Fruit fly (Drosophila melanogaster): Measurements from ENCODE around the gene CRMP.

The CRMP gene

DNA sequence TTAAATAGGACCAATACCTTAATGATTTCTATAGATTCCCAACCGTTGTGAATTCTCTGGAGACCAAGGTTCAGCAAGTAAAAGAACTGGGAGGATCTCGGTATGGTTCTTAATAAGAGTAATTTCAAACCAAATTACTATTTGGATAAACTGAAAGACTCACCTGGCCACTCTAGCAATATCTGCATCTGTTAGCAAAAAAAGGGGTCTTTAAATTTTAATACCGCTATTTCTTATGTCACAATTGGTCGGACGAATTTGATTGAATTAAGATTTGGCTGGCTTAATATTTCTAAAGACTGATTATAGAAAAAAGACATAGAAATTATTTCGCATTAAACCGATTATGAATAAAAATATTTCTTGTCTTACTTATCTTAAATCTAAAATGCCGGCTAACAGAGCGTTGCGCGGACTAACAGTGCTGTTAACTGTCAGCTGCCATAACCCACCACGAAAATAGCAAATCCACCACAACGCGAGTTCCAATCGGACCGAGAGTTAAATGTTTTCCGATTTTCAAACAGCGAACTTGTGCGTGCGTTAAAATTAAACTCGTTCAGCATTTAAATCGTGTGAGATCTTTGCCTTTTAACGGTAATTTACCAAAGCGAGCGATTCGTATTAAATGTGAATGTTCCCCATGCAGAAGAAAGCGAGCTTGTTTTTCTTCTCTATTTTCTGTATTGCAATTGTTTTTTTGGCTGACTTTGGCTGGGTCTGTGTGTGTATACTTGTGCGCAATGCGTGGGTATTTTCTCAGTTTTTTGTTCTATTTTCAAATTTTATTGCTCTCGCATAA lies at the start of gene CRMP:
Gene CRMP (plus strand): TSS at position 474 of the 802 bp plus-strand sequence.
- 0 out of 2 replicates have a peak, but pooled peaks have one; percentile 21 for TF ChIP-seq CG32121 (GFP tag; IDR thresholded peaks at IDR 0.05)
- TF ChIP-seq CG12605 (GFP tag; IDR thresholded peaks at IDR 0.05): peak; percentile 29; the same call in 1 of the 2 replicates
- no peak for TF ChIP-seq CG9948 (tag; optimal IDR thresholded peaks at IDR 0.05)
- TF ChIP-seq Snoo (tag; optimal IDR thresholded peaks at IDR 0.05): no peak
- TF ChIP-seq CG8301 (tag; optimal IDR thresholded peaks at IDR 0.05): peak; percentile 32

DNA sequence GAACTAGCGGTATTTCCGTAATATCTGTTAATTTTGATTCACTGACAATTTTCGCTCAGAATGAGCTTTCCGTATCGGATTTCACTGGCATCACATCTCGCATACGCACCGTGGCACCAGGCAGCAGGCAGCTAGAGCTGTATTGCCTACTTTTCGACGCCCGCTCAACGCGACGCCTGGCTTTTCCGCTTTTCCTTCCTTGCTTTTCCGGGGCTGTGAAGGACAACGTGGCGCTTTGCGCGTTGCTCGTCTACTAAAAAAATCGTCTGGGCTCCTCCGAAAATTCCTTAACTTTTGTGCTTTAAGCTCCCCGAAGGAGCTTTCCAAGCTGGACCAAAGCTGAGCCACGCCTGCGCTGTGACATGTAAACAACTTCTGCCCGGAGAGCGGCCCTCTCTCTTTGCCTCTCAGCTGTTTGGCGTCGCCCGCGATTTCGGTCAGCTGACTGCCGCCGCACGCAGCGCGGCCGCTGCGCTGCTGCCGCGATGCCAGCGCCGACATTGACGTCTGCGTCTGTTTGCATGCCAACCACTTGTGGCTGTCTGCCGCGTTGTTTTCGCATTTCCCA lies 47.8 kb upstream of the CRMP start, which contains the start of the genes CG43845 and Nmdar1:
Gene CG43845 (minus strand): TSS at position 51 of the 568 bp plus-strand sequence.
Gene Nmdar1 (minus strand): TSS at position 259 of the 568 bp plus-strand sequence.
- TF ChIP-seq CG12605 (GFP tag; IDR thresholded peaks at IDR 0.05): peak; percentile 95
- no peak for TF ChIP-seq Pif1A (GFP tag; optimal IDR thresholded peaks at IDR 0.05)
- TF ChIP-seq CG4496 (GFP tag; IDR thresholded peaks at IDR 0.05): peak; percentile 29; the same call in 1 of the 3 replicates
- no peak for TF ChIP-seq CG34367 (tag; optimal IDR thresholded peaks at IDR 0.05)
- TF ChIP-seq D1 (tag; optimal IDR thresholded peaks at IDR 0.05): no peak

DNA sequence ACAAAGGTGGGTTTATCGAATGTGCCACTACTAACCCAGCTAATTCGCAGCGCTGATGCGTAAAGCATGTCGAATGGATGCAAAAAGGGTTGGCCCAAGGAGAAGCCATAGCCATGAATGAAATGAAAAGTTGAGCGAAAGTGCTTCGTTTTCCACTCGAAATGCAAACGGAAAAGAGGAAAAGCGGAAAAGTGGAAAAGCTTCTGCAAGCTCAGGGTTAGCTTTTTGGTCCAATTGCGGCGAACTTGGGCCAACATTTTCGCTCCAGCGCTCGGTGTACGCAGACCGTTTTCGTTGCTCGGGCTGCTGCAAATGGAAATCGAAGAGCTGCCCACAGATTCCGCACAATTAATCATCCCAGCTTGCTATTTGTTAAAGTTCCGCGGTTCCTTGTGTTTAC lies 46.1 kb upstream of the CRMP start:
- TF ChIP-seq CG34367 (tag; optimal IDR thresholded peaks at IDR 0.05): no peak
- 0 out of 2 replicates have a peak, but pooled peaks have one; percentile 15 for TF ChIP-seq Ets98B (GFP tag; IDR thresholded peaks at IDR 0.05)
- no peak for TF ChIP-seq D1 (tag; optimal IDR thresholded peaks at IDR 0.05)
- TF ChIP-seq CG4496 (GFP tag; IDR thresholded peaks at IDR 0.05): 0 out of 3 replicates have a peak, but pooled peaks have one; percentile 30
- no peak for TF ChIP-seq CG32121 (GFP tag; IDR thresholded peaks at IDR 0.05)

DNA sequence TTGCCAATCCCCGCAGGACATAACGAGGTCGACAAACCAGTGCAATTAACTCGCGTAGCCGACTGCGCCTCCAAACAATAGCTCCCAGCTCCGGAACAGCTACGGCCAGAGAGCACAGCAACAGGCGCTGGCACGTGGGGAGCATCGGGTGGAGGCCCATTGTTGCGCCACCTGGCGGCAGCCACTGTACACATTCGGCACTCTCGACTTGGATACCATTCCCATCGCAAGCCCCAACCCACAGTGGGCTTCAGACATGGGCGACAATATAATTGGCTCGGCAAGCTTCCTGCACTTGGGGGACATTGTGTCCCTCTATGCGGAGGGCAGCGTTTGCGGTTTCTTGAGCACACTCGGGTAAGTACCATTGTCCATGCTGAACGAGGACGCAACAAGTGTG lies 43.3 kb upstream of the CRMP start:
- no peak for TF ChIP-seq CG8301 (tag; optimal IDR thresholded peaks at IDR 0.05)
- no peak for TF ChIP-seq Ets98B (GFP tag; IDR thresholded peaks at IDR 0.05)
- no peak for TF ChIP-seq CG8159 (tag; optimal IDR thresholded peaks at IDR 0.05)
- TF ChIP-seq Pif1B (GFP tag; optimal IDR thresholded peaks at IDR 0.05): no peak
- no peak for TF ChIP-seq Pif1A (GFP tag; optimal IDR thresholded peaks at IDR 0.05)
- no peak for TF ChIP-seq CG4496 (GFP tag; IDR thresholded peaks at IDR 0.05)
- TF ChIP-seq CG14655 (GFP tag; optimal IDR thresholded peaks at IDR 0.05): no peak
- TF ChIP-seq CG13204 (GFP tag; optimal IDR thresholded peaks at IDR 0.05): no peak
- TF ChIP-seq CG10348 (GFP tag; IDR thresholded peaks at IDR 0.05): no peak

DNA sequence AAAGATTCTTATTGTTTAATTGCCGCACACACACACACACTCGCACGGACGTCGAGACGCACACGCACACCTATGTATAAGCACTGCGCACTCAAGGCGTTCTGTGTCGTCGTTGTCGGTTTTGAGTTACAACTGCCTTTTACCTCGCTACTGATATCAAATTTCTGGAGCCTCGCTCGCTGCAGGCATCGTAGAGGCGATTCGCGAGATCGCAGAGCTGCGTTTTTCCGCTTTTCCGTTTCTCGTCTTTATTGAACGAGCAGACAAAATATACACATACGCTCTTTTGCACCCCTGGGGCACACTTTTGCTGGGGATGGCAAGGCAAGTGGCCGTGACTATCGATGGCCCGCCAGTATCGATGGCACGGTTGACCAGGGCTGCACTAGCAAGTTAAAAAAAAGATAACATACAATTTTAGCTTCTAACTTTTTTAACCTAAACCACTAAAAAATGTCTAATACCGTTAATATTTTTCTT lies 23.4 kb upstream of the CRMP start, which contains the start of gene CG2519:
Gene CG2519 (minus strand): TSS at position 312 of the 480 bp plus-strand sequence.
- TF ChIP-seq fd96Ca (GFP tag; IDR thresholded peaks at IDR 0.05): no peak; the same call in 1 of the 3 replicates
- TF ChIP-seq rn (GFP tag; IDR thresholded peaks at IDR 0.05): 0 out of 2 replicates have a peak, but pooled peaks have one; percentile 29
- peak; percentile 48; the same call in 2 of the 3 replicates for TF ChIP-seq CG4496 (GFP tag; IDR thresholded peaks at IDR 0.05)
- no peak for TF ChIP-seq CG14655 (GFP tag; optimal IDR thresholded peaks at IDR 0.05)
- no peak for TF ChIP-seq Ets98B (GFP tag; IDR thresholded peaks at IDR 0.05)
- no peak for TF ChIP-seq Pif1B (GFP tag; optimal IDR thresholded peaks at IDR 0.05)
- peak; percentile 42; the same call in 1 of the 2 replicates for TF ChIP-seq CG12605 (GFP tag; IDR thresholded peaks at IDR 0.05)
- no peak for TF ChIP-seq CG8301 (tag; optimal IDR thresholded peaks at IDR 0.05)

DNA sequence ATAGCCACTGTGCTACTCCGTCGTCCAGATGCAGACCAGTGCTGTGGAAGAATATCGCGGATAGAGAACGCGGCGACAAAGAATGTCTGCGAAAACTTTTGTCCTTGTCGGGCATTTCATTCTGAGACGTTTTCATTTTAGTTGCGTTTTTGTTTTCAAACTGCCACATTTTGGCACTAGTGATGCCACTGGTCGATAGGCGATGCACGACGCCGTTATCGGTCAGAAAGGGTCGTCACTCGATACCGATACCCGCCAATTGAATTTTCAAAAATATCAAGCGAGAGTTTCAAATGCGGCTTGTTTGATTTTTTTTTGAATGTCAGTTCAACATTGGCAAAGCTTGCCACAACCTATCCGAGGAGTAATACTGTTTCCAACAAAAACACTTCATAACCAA lies 20.5 kb upstream of the CRMP start:
- TF ChIP-seq gl (tag; optimal IDR thresholded peaks at IDR 0.05): no peak
- no peak for TF ChIP-seq Pif1B (GFP tag; optimal IDR thresholded peaks at IDR 0.05)
- no peak for TF ChIP-seq CG15710 (tag; optimal IDR thresholded peaks at IDR 0.05)
- TF ChIP-seq rn (GFP tag; IDR thresholded peaks at IDR 0.05): no peak
- no peak for TF ChIP-seq Snoo (tag; optimal IDR thresholded peaks at IDR 0.05)
- TF ChIP-seq CG14655 (GFP tag; optimal IDR thresholded peaks at IDR 0.05): no peak
- no peak for TF ChIP-seq CG34367 (tag; optimal IDR thresholded peaks at IDR 0.05)
- no peak for TF ChIP-seq CG8301 (tag; optimal IDR thresholded peaks at IDR 0.05)
- no peak for TF ChIP-seq Ets98B (GFP tag; IDR thresholded peaks at IDR 0.05)
- TF ChIP-seq CG32121 (GFP tag; IDR thresholded peaks at IDR 0.05): no peak
- TF ChIP-seq CG17806 (tag; optimal IDR thresholded peaks at IDR 0.05): no peak

DNA sequence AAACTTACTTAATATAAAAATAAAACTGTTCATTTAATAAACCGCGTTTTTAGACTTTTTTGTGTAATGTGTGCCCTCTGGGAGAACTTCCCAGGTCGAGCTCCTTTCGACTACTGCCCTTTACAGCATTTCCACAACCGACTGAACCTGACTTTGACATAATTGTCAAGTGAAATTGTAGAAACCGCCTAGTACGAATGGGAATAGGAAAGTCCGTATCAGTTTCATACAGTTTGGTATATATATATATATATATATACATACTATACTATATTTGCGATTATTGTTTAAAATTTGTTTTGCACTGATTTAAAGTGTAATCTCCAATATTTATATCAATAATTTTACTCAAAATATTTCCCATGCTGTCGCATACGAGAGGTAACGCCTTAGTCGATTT lies 19.8 kb upstream of the CRMP start, which contains the start of gene mia:
Gene mia (minus strand): TSS at position 101 of the 400 bp plus-strand sequence.
- TF ChIP-seq CG8301 (tag; optimal IDR thresholded peaks at IDR 0.05) (no peak), CG13204 (GFP tag; optimal IDR thresholded peaks at IDR 0.05) (no peak), Ets98B (GFP tag; IDR thresholded peaks at IDR 0.05) (no peak), Snoo (tag; optimal IDR thresholded peaks at IDR 0.05) (no peak)

Data from whole organism, pupa.